Worm (Caenorhabditis elegans) whole organism, young adult: ENCODE measurements around the gene F18E9.7.

ENCODE experiments used
- B0261.1 ChIP-seq: sonication (generic microtip); optimal IDR thresholded peaks from 2 replicates; lab custom pipeline; 2016; ENCODE audit warnings: mild to moderate bottlenecking, missing genetic modification characterization, moderate library complexity, missing compliant biosample characterization
- C06A6.2 ChIP-seq: fragments of 200-800 bp; sonication (Bioruptor generic); conservative IDR thresholded peaks from 2 replicates; pipeline ENCODE4 v1.3.6; 2022; ENCODE audit warnings: missing genetic modification characterization, missing compliant biosample characterization
- F23B12.7 ChIP-seq: sonication (generic microtip); optimal IDR thresholded peaks from 2 replicates; lab custom pipeline; 2017; ENCODE audit warnings: missing genetic modification characterization, mild to moderate bottlenecking, missing compliant biosample characterization, antibody characterized with exemption, moderate library complexity; ENCODE audit not compliant: insufficient read depth
- F33H1.4 ChIP-seq: fragments of 200-800 bp; sonication (Bioruptor generic); IDR thresholded peaks from 2 replicates; pipeline ENCODE4 v1.3.6; 2022; ENCODE audit warnings: missing genetic modification reagents, missing genetic modification characterization, missing compliant biosample characterization
- F37B4.10 ChIP-seq: fragments of 200-800 bp; sonication (Bioruptor generic); IDR thresholded peaks from 2 replicates; pipeline ENCODE4 v1.3.6; 2022; ENCODE audit warnings: missing genetic modification characterization, missing compliant biosample characterization
- F39B2.1 ChIP-seq: fragments of 200-800 bp; sonication (Bioruptor generic); IDR thresholded peaks from 2 replicates; pipeline ENCODE4 v1.3.6; 2022; ENCODE audit warnings: missing genetic modification reagents, missing genetic modification characterization, missing compliant biosample characterization
- Y53F4B.3 ChIP-seq: fragments of 200-800 bp; sonication (Bioruptor generic); IDR thresholded peaks from 2 replicates; pipeline ENCODE4 v1.3.6; 2022; ENCODE audit warnings: missing genetic modification reagents, missing genetic modification characterization, missing compliant biosample characterization
- Y56A3A.18 ChIP-seq: fragments of 200-800 bp; sonication (Bioruptor generic); IDR thresholded peaks from 2 replicates; pipeline ENCODE4 v1.3.6; 2022; ENCODE audit warnings: missing genetic modification reagents, missing genetic modification characterization, missing compliant biosample characterization
- aptf-2 ChIP-seq: fragments of 200-800 bp; sonication (Bioruptor generic); conservative IDR thresholded peaks from 2 replicates; pipeline ENCODE4 v1.3.6; 2022; ENCODE audit warnings: missing genetic modification reagents, missing genetic modification characterization, missing compliant biosample characterization
- attf-6 ChIP-seq: fragments of 200-800 bp; sonication (Bioruptor generic); IDR thresholded peaks from 2 replicates; pipeline ENCODE4 v1.3.6; 2022; ENCODE audit warnings: missing genetic modification reagents, missing genetic modification characterization, missing compliant biosample characterization
- cebp-1 ChIP-seq, 2 experiments: fragments of 200-800 bp in 1 of 2; sonication (Bioruptor generic) in 1 of 2; sonication (generic microtip) in 1 of 2; IDR thresholded peaks in 1 of 2; optimal IDR thresholded peaks in 1 of 2; 2 replicates each; pipeline versions ENCODE4 v1.3.6 to Lab custom; 2017 to 2022; ENCODE audit warnings: missing compliant biosample characterization in 2 of 2, missing genetic modification characterization in 2 of 2, mild to moderate bottlenecking in 1 of 2, missing genetic modification reagents in 1 of 2, moderate library complexity in 1 of 2
- ceh-40 ChIP-seq: fragments of 200-800 bp; sonication (Bioruptor generic); IDR thresholded peaks from 2 replicates; pipeline ENCODE4 v1.3.6; 2022; ENCODE audit warnings: missing genetic modification characterization, missing compliant biosample characterization
- ceh-79 ChIP-seq: sonication (generic microtip); optimal IDR thresholded peaks from 2 replicates; lab custom pipeline; 2017; ENCODE audit warnings: mild to moderate bottlenecking, missing genetic modification characterization, missing compliant biosample characterization
- ceh-91 ChIP-seq: fragments of 200-800 bp; sonication (Bioruptor generic); IDR thresholded peaks from 2 replicates; pipeline ENCODE4 v1.3.6; 2022; ENCODE audit warnings: missing genetic modification reagents, missing genetic modification characterization, missing compliant biosample characterization
- chd-7 ChIP-seq: sonication (generic microtip); optimal IDR thresholded peaks from 2 replicates; lab custom pipeline; 2016; ENCODE audit warnings: mild to moderate bottlenecking, missing genetic modification characterization, moderate library complexity, missing compliant biosample characterization
- die-1 ChIP-seq: sonication (generic microtip); optimal IDR thresholded peaks from 2 replicates; lab custom pipeline; 2016; ENCODE audit warnings: missing genotype, mild to moderate bottlenecking, missing genetic modification characterization, missing compliant biosample characterization
- dpl-1 ChIP-seq: fragments of 150-350 bp; optimal IDR thresholded peaks from 2 replicates; lab custom pipeline; 2014; ENCODE audit warnings: missing biosample characterization, missing genetic modification reagents, missing genetic modification characterization
- egl-44 ChIP-seq: fragments of 200-800 bp; sonication (Bioruptor generic); IDR thresholded peaks from 2 replicates; pipeline ENCODE4 v1.3.6; 2022; ENCODE audit warnings: missing genetic modification reagents, missing genetic modification characterization, missing compliant biosample characterization
- egrh-3 ChIP-seq: fragments of 200-800 bp; sonication (Bioruptor generic); IDR thresholded peaks from 2 replicates; pipeline ENCODE4 v1.3.6; 2022; ENCODE audit warnings: missing genetic modification reagents, missing genetic modification characterization, missing compliant biosample characterization
- ets-4 ChIP-seq: fragments of 200-800 bp; sonication (Bioruptor generic); optimal IDR thresholded peaks from 2 replicates; lab custom pipeline; 2018; ENCODE audit warnings: mild to moderate bottlenecking, missing genetic modification characterization, missing compliant biosample characterization
- him-1 ChIP-seq: sonication (generic microtip); optimal IDR thresholded peaks from 2 replicates; lab custom pipeline; 2016; ENCODE audit warnings: missing genotype, missing genetic modification reagents, missing genetic modification characterization, missing compliant biosample characterization
- hlh-26 ChIP-seq: fragments of 200-800 bp; sonication (Bioruptor generic); conservative IDR thresholded peaks from 2 replicates; pipeline ENCODE4 v1.3.6; 2022; ENCODE audit warnings: missing genetic modification reagents, missing genetic modification characterization, missing compliant biosample characterization
- hmg-1.2 ChIP-seq: fragments of 200-800 bp; sonication (Bioruptor generic); IDR thresholded peaks from 2 replicates; pipeline ENCODE4 v1.3.6; 2022; ENCODE audit warnings: missing genetic modification reagents, missing genetic modification characterization, missing compliant biosample characterization
- hmg-20 ChIP-seq: fragments of 200-800 bp; sonication (Bioruptor generic); IDR thresholded peaks from 2 replicates; pipeline ENCODE4 v1.3.6; 2022; ENCODE audit warnings: missing genetic modification reagents, missing genetic modification characterization, missing compliant biosample characterization
- hsf-1 ChIP-seq: fragments of 200-800 bp; sonication (Bioruptor generic); IDR thresholded peaks from 2 replicates; pipeline ENCODE4 v1.3.6; 2022; ENCODE audit warnings: missing genetic modification reagents, missing genetic modification characterization, missing compliant biosample characterization
- let-526 ChIP-seq: fragments of 200-800 bp; sonication (Bioruptor generic); IDR thresholded peaks from 2 replicates; pipeline ENCODE4 v1.3.6; 2022; ENCODE audit warnings: missing genetic modification reagents, missing genetic modification characterization, missing compliant biosample characterization
- let-607 ChIP-seq, 2 experiments: fragments of 200-800 bp in 1 of 2; sonication (Bioruptor generic) in 1 of 2; sonication (generic microtip) in 1 of 2; optimal IDR thresholded peaks; 2 replicates each; lab custom pipeline; 2016 to 2018; ENCODE audit warnings: mild to moderate bottlenecking in 2 of 2, missing compliant biosample characterization in 2 of 2, missing genetic modification characterization in 2 of 2, moderate library complexity in 2 of 2, missing genotype in 1 of 2
- lin-26 ChIP-seq: fragments of 200-800 bp; sonication (Bioruptor generic); IDR thresholded peaks from 2 replicates; pipeline ENCODE4 v1.3.6; 2022; ENCODE audit warnings: missing genetic modification reagents, missing genetic modification characterization, missing compliant biosample characterization
- lin-35 ChIP-seq, 3 experiments: fragments of 150-350 bp in 2 of 3; sonication (generic microtip) in 1 of 3; optimal IDR thresholded peaks; 2 replicates each; lab custom pipeline; 2014 to 2018; ENCODE audit warnings: missing biosample characterization in 3 of 3, missing genetic modification characterization in 3 of 3, missing genetic modification reagents in 3 of 3
- lin-40 ChIP-seq: sonication (generic microtip); optimal IDR thresholded peaks from 2 replicates; lab custom pipeline; 2016; ENCODE audit warnings: missing genetic modification characterization, mild to moderate bottlenecking, missing compliant biosample characterization, missing genotype, missing genetic modification reagents
- lir-1 ChIP-seq: fragments of 200-800 bp; sonication (Bioruptor generic); conservative IDR thresholded peaks from 2 replicates; pipeline ENCODE4 v1.3.6; 2022; ENCODE audit warnings: missing genetic modification reagents, missing genetic modification characterization, missing compliant biosample characterization
- lsy-27 ChIP-seq: sonication (generic microtip); optimal IDR thresholded peaks from 2 replicates; lab custom pipeline; 2017; ENCODE audit warnings: missing genetic modification characterization, mild to moderate bottlenecking, missing compliant biosample characterization, antibody characterized with exemption, missing genotype, borderline replicate concordance; ENCODE audit not compliant: insufficient read depth
- madf-10 ChIP-seq: sonication (generic microtip); optimal IDR thresholded peaks from 2 replicates; lab custom pipeline; 2016; ENCODE audit warnings: mild to moderate bottlenecking, missing genetic modification characterization, missing compliant biosample characterization
- madf-3 ChIP-seq: fragments of 200-800 bp; sonication (Bioruptor generic); IDR thresholded peaks from 2 replicates; pipeline ENCODE4 v1.3.6; 2022; ENCODE audit warnings: missing genetic modification reagents, missing genetic modification characterization, missing compliant biosample characterization
- madf-6 ChIP-seq: fragments of 200-800 bp; sonication (Bioruptor generic); IDR thresholded peaks from 2 replicates; pipeline ENCODE4 v1.3.6; 2022; ENCODE audit warnings: missing genetic modification reagents, missing genetic modification characterization, missing compliant biosample characterization
- mes-4 ChIP-seq: sonication (generic microtip); optimal IDR thresholded peaks from 2 replicates; lab custom pipeline; 2016; ENCODE audit warnings: missing genotype, missing genetic modification characterization, missing compliant biosample characterization
- mxl-1 ChIP-seq: sonication (generic microtip); optimal IDR thresholded peaks from 2 replicates; lab custom pipeline; 2016; ENCODE audit warnings: missing genetic modification characterization, missing compliant biosample characterization
- nfya-1 ChIP-seq: sonication (generic microtip); optimal IDR thresholded peaks from 2 replicates; lab custom pipeline; 2017; ENCODE audit warnings: antibody characterized with exemption, missing compliant biosample characterization, missing genetic modification characterization, borderline replicate concordance; ENCODE audit not compliant: insufficient read depth
- nhr-179 ChIP-seq: sonication (generic microtip); optimal IDR thresholded peaks from 2 replicates; lab custom pipeline; 2016; ENCODE audit warnings: mild to moderate bottlenecking, missing genetic modification characterization, missing compliant biosample characterization
- nhr-27 ChIP-seq: fragments of 200-800 bp; sonication (Bioruptor generic); optimal IDR thresholded peaks from 2 replicates; lab custom pipeline; 2018; ENCODE audit warnings: mild to moderate bottlenecking, missing genetic modification characterization, moderate library complexity, missing compliant biosample characterization
- pbrm-1 ChIP-seq: fragments of 200-800 bp; sonication (Bioruptor generic); IDR thresholded peaks from 2 replicates; pipeline ENCODE4 v1.3.6; 2022; ENCODE audit warnings: missing genetic modification reagents, missing genetic modification characterization, missing compliant biosample characterization
- rpc-1 ChIP-seq, 2 experiments: fragments of 150-350 bp in 1 of 2; sonication (generic microtip) in 1 of 2; optimal IDR thresholded peaks; 2 replicates each; lab custom pipeline; 2014 to 2018; ENCODE audit warnings: missing biosample characterization in 1 of 2, missing genetic modification characterization in 1 of 2, missing genetic modification reagents in 1 of 2, missing genotype in 1 of 2
- snpc-1.3 ChIP-seq: sonication (generic microtip); optimal IDR thresholded peaks from 2 replicates; lab custom pipeline; 2017; ENCODE audit warnings: missing genetic modification characterization, mild to moderate bottlenecking, missing compliant biosample characterization, antibody characterized with exemption, moderate library complexity, missing genotype, missing genetic modification reagents; ENCODE audit not compliant: insufficient read depth
- sptf-2 ChIP-seq: fragments of 200-800 bp; sonication (Bioruptor generic); optimal IDR thresholded peaks from 2 replicates; lab custom pipeline; 2018; ENCODE audit warnings: mild to moderate bottlenecking, missing genetic modification characterization, missing compliant biosample characterization
- unc-130 ChIP-seq: sonication (generic microtip); optimal IDR thresholded peaks from 2 replicates; lab custom pipeline; 2016; ENCODE audit warnings: missing genetic modification reagents, missing genetic modification characterization, missing compliant biosample characterization
- ztf-22 ChIP-seq: fragments of 200-800 bp; sonication (Bioruptor generic); optimal IDR thresholded peaks from 2 replicates; lab custom pipeline; 2018; ENCODE audit warnings: mild to moderate bottlenecking, missing genetic modification characterization, moderate library complexity, missing compliant biosample characterization

Gene F18E9.7

DNA sequence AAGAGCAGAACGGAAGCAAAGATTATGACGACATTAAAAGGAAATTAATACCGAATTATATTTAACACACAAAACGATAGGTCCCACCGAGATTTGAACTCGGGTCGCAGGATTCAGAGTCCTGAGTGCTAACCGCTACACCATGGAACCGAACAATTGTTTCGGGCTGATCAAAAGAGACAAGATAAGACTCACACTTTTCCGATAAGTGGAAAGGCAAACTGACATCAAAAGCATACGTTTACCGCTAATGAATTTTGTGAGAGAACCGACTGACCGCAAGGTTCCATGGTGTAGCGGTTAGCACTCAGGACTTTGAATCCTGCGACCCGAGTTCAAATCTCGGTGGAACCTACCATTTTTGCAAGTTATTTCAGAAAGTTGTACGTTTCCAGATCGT is 11.2 kb upstream of the F18E9.7 start (continued):
- TF ChIP-seq chd-7 (tag; lab: Kevin White, UChicago) (peak; percentile 71), hsf-1 (no peak), pbrm-1 (GFP tag; lab: Robert Waterston, UW) (peak; percentile 47; the same call in 1 of the 2 replicates), nhr-179 (tag; lab: Kevin White, UChicago) (peak; percentile 7), him-1 (tag; lab: Kevin White, UChicago) (peak; percentile 79), madf-3 (GFP tag; lab: Robert Waterston, UW) (no peak), madf-6 (GFP tag; lab: Robert Waterston, UW) (no peak), lir-1 (0 out of 2 replicates have a peak, but pooled peaks have one; percentile 34), mxl-1 (peak; percentile 53), ets-4 (GFP tag; lab: Kevin White, UChicago) (no peak), snpc-1.3 (tag; lab: Kevin White, UChicago) (peak; percentile 38), egl-44 (GFP tag; lab: Robert Waterston, UW) (no peak), F39B2.1 (GFP tag; lab: Robert Waterston, UW) (no peak), ztf-22 (GFP tag; lab: Kevin White, UChicago) (no peak), Y56A3A.18 (GFP tag; lab: Robert Waterston, UW) (0 out of 2 replicates have a peak, but pooled peaks have one; percentile 65), ceh-79 (tag; lab: Kevin White, UChicago) (no peak), Y53F4B.3 (GFP tag; lab: Robert Waterston, UW) (no peak), lin-26 (peak; percentile 93), B0261.1 (peak; percentile 88), F23B12.7 (tag; lab: Kevin White, UChicago) (peak; percentile 53), mes-4 (no peak), unc-130 (GFP tag; lab: Kevin White, UChicago) (peak; percentile 1), ceh-91 (GFP tag; lab: Robert Waterston, UW) (no peak), lin-35 (GFP tag; optimal IDR thresholded peaks at IDR 0.05; lab: Kevin White, UChicago) (peak in 1 of 3 experiments; percentile 15), let-526 (peak; percentile 73), madf-10 (no peak), F33H1.4 (GFP tag; lab: Robert Waterston, UW) (no peak), hmg-20 (GFP tag; lab: Robert Waterston, UW) (peak; percentile 62; the same call in 1 of the 2 replicates), die-1 (tag; lab: Kevin White, UChicago) (peak; percentile 72), cebp-1 (GFP tag; IDR thresholded peaks at IDR 0.05; lab: Robert Waterston, UW) (no peak), cebp-1 (tag; optimal IDR thresholded peaks at IDR 0.05; lab: Kevin White, UChicago) (no peak), sptf-2 (GFP tag; lab: Kevin White, UChicago) (peak; percentile 24), F37B4.10 (GFP tag; lab: Robert Waterston, UW) (no peak), hlh-26 (GFP tag; lab: Robert Waterston, UW) (no peak), aptf-2 (GFP tag; lab: Robert Waterston, UW) (no peak), lin-40 (peak; percentile 50), hmg-1.2 (peak; percentile 77; the same call in 1 of the 2 replicates), egrh-3 (GFP tag; lab: Robert Waterston, UW) (no peak), attf-6 (GFP tag; lab: Robert Waterston, UW) (peak; percentile 58; the same call in 1 of the 2 replicates), rpc-1 (optimal IDR thresholded peaks at IDR 0.05; lab: Kevin White, UChicago) (peak; percentile 97), rpc-1 (tag; optimal IDR thresholded peaks at IDR 0.05; lab: Kevin White, UChicago) (peak; percentile 92), C06A6.2 (no peak), dpl-1 (GFP tag; lab: Kevin White, UChicago) (no peak), ceh-40 (peak; percentile 46; the same call in 1 of the 2 replicates), lsy-27 (tag; lab: Kevin White, UChicago) (peak; percentile 42), nhr-27 (tag; lab: Kevin White, UChicago) (no peak), let-607 (tag; optimal IDR thresholded peaks at IDR 0.05; lab: Kevin White, UChicago) (peak in 1 of 2 experiments; percentile 43), nfya-1 (tag; lab: Kevin White, UChicago) (no peak)
